Fruit fly (Drosophila melanogaster) whole organism, adult: Measurements from ENCODE around the gene lectin-22C.

Experiments used
- CG11617 ChIP-seq: fragments of 200-800 bp; sonication (Bioruptor generic); optimal IDR thresholded peaks from 2 replicates; lab custom pipeline; 2017; ENCODE audit warnings: mild to moderate bottlenecking, missing biosample characterization, missing genetic modification reagents, missing genetic modification characterization
- CG12768 ChIP-seq: fragments of 200-800 bp; sonication (Bioruptor generic); optimal IDR thresholded peaks from 2 replicates; lab custom pipeline; 2017; ENCODE audit warnings: missing biosample characterization, missing genetic modification characterization, mild to moderate bottlenecking, moderate library complexity, missing genetic modification reagents
- CG14711 ChIP-seq: fragments of 200-800 bp; sonication (Bioruptor generic); optimal IDR thresholded peaks from 2 replicates; lab custom pipeline; 2018; ENCODE audit warnings: missing biosample characterization, mild to moderate bottlenecking, missing genetic modification characterization, moderate library complexity
- CG1620 ChIP-seq: fragments of 200-800 bp; sonication (Bioruptor generic); optimal IDR thresholded peaks from 2 replicates; lab custom pipeline; 2016; ENCODE audit warnings: missing biosample characterization, missing genetic modification characterization
- CG33017 ChIP-seq: fragments of 200-800 bp; sonication (Bioruptor generic); optimal IDR thresholded peaks from 2 replicates; lab custom pipeline; 2018; ENCODE audit warnings: missing biosample characterization, mild to moderate bottlenecking, missing genetic modification characterization, moderate library complexity
- CG5204 ChIP-seq: fragments of 200-800 bp; sonication (Bioruptor generic); optimal IDR thresholded peaks from 2 replicates; lab custom pipeline; 2016; ENCODE audit warnings: missing biosample characterization, missing genetic modification characterization
- CG7045 ChIP-seq: fragments of 200-800 bp; sonication (Bioruptor generic); optimal IDR thresholded peaks from 2 replicates; lab custom pipeline; 2017; ENCODE audit warnings: missing biosample characterization, mild to moderate bottlenecking, missing genetic modification characterization
- CG7101 ChIP-seq: fragments of 200-800 bp; sonication (Bioruptor generic); optimal IDR thresholded peaks from 2 replicates; lab custom pipeline; 2018; ENCODE audit warnings: missing biosample characterization, mild to moderate bottlenecking, missing genetic modification characterization, moderate library complexity
- Clk ChIP-seq: fragments of 200-800 bp; sonication (Bioruptor generic); optimal IDR thresholded peaks from 2 replicates; lab custom pipeline; 2017; ENCODE audit warnings: missing biosample characterization, missing genetic modification characterization
- Crg-1 ChIP-seq: fragments of 200-800 bp; sonication (Bioruptor generic); optimal IDR thresholded peaks from 2 replicates; lab custom pipeline; 2016; ENCODE audit warnings: missing biosample characterization, missing genetic modification characterization
- Hr96 ChIP-seq: fragments of 200-800 bp; sonication (Bioruptor generic); optimal IDR thresholded peaks from 2 replicates; lab custom pipeline; 2016; ENCODE audit warnings: missing biosample characterization, missing genetic modification characterization
- Mnt ChIP-seq: fragments of 200-800 bp; sonication (Bioruptor generic); optimal IDR thresholded peaks from 2 replicates; lab custom pipeline; 2016; ENCODE audit warnings: missing biosample characterization, mild to moderate bottlenecking, missing genetic modification characterization
- bab1 ChIP-seq: fragments of 200-800 bp; sonication (Bioruptor generic); optimal IDR thresholded peaks from 3 replicates; lab custom pipeline; 2019; ENCODE audit warnings: missing biosample characterization, mild to moderate bottlenecking, missing genetic modification characterization, moderate library complexity
- cic ChIP-seq: fragments of 200-800 bp; sonication (Bioruptor generic); optimal IDR thresholded peaks from 2 replicates; lab custom pipeline; 2017; ENCODE audit warnings: missing biosample characterization, mild to moderate bottlenecking, missing genetic modification characterization, moderate library complexity
- cnc ChIP-seq, 2 experiments: fragments of >200 bp; optimal IDR thresholded peaks; 2 replicates each; lab custom pipeline; 2017
- kay ChIP-seq: fragments of 200-800 bp; sonication (Bioruptor generic); peaks from one replicate; lab custom pipeline; 2016; ENCODE audit warnings: missing biosample characterization, missing genetic modification characterization, borderline replicate concordance
- ovo ChIP-seq: fragments of 200-800 bp; sonication (Bioruptor generic); optimal IDR thresholded peaks from 2 replicates; lab custom pipeline; 2016; ENCODE audit warnings: missing biosample characterization, missing genetic modification characterization
- pad ChIP-seq: fragments of 200-800 bp; sonication (Bioruptor generic); optimal IDR thresholded peaks from 3 replicates; lab custom pipeline; 2017; ENCODE audit warnings: missing biosample characterization, missing genetic modification characterization, mild to moderate bottlenecking, moderate library complexity, missing genetic modification reagents
- tj ChIP-seq: fragments of 200-800 bp; sonication (Bioruptor generic); optimal IDR thresholded peaks from 3 replicates; lab custom pipeline; 2017; ENCODE audit warnings: missing biosample characterization, mild to moderate bottlenecking, missing genetic modification characterization, moderate library complexity
- toe ChIP-seq: fragments of 200-800 bp; sonication (Bioruptor generic); optimal IDR thresholded peaks from 2 replicates; lab custom pipeline; 2016; ENCODE audit warnings: missing biosample characterization, missing genetic modification characterization

lectin-22C gene

dm6 chr2L:2011430-2011829 lies 25.6 kb downstream of the lectin-22C start:
- TF ChIP-seq CG7045 (GFP tag; lab: Kevin White, UChicago) (no peak), Crg-1 (GFP tag; lab: Kevin White, UChicago) (no peak), Mnt (GFP tag; lab: Kevin White, UChicago) (no peak)

- TF ChIP-seq bab1 (peak; percentile 10), Hr96 (GFP tag; lab: Kevin White, UChicago) (no peak), Mnt (GFP tag; lab: Kevin White, UChicago) (peak; percentile 88), CG7045 (GFP tag; lab: Kevin White, UChicago) (no peak), kay (peak; percentile 21)
Observed at dm6 chr2L:2010335-2011061, 26.6 kb downstream of the lectin-22C start.

dm6 chr2L:2008980-2009954 lies 27.8 kb downstream of the lectin-22C start, which contains the start of gene CG4238:
Gene CG4238, plus strand, starts transcription at chr2L:2009859.
- TF ChIP-seq bab1 (peak; percentile 83), kay (peak; percentile 68), ovo (GFP tag; lab: Kevin White, UChicago) (peak; percentile 60), Mnt (GFP tag; lab: Kevin White, UChicago) (peak; percentile 53), tj (GFP tag; lab: Kevin White, UChicago) (peak; percentile 99), CG12768 (GFP tag; lab: Kevin White, UChicago) (no peak)

DNA sequence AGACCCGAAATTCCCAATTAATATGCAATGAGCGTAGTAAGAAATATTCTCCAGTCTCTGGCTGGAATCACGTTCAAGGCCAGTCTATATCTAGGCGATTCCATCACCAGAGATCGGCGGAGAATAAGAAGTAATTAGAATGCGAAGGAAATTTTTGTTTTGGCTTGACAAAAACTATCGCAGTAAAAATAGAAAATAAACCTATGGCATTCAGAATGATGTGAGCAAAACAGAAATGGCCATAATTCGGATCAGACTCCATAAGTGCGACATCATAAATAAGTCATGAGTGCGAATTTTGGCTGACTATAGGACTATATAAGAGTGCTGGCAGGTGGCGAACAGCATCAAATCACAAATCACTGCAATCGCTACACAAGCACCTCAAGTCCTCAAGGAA lies 29.0 kb downstream of the lectin-22C start, which contains the start of gene Nplp4:
Nplp4 (plus strand) TSS at position 301 of the 400 bp plus-strand sequence.
- TF ChIP-seq bab1 (no peak), ovo (GFP tag; lab: Kevin White, UChicago) (no peak), Crg-1 (GFP tag; lab: Kevin White, UChicago) (no peak), CG11617 (no peak), toe (GFP tag; lab: Kevin White, UChicago) (no peak), Clk (GFP tag; lab: Kevin White, UChicago) (no peak)

dm6 chr2L:2007093-2007492 lies 30.0 kb downstream of the lectin-22C start, which contains the start of gene CG15353:
Gene CG15353, minus strand, starts transcription at chr2L:2007193.
- TF ChIP-seq CG33017 (tag; lab: Kevin White, UChicago) (no peak), Clk (GFP tag; lab: Kevin White, UChicago) (no peak), toe (GFP tag; lab: Kevin White, UChicago) (no peak), CG7045 (GFP tag; lab: Kevin White, UChicago) (no peak), pad (GFP tag; lab: Kevin White, UChicago) (no peak), cic (GFP tag; lab: Kevin White, UChicago) (no peak), Hr96 (GFP tag; lab: Kevin White, UChicago) (no peak), CG12768 (GFP tag; lab: Kevin White, UChicago) (no peak), CG1620 (GFP tag; lab: Kevin White, UChicago) (no peak), tj (GFP tag; lab: Kevin White, UChicago) (no peak), CG14711 (tag; lab: Kevin White, UChicago) (no peak), ovo (GFP tag; lab: Kevin White, UChicago) (no peak), CG7101 (tag; lab: Kevin White, UChicago) (no peak), CG5204 (no peak)

- TF ChIP-seq pad (GFP tag; lab: Kevin White, UChicago) (peak; percentile 62), bab1 (no peak)
Observed at dm6 chr2L:2006082-2006669, 30.9 kb downstream of the lectin-22C start, which contains the start of gene CG33543. Gene CG33543, minus strand, starts transcription at chr2L:2006313.

dm6 chr2L:1992060-1992459 lies 45.0 kb downstream of the lectin-22C start, which contains the start of gene Obp22a:
Gene Obp22a, minus strand, starts transcription at chr2L:1992160.
- TF ChIP-seq CG1620 (GFP tag; lab: Kevin White, UChicago) (no peak), cnc (optimal IDR thresholded peaks at IDR 0.05; lab: Kevin White, UChicago) (no peak), kay (no peak), Mnt (GFP tag; lab: Kevin White, UChicago) (no peak), toe (GFP tag; lab: Kevin White, UChicago) (no peak), ovo (GFP tag; lab: Kevin White, UChicago) (no peak), CG14711 (tag; lab: Kevin White, UChicago) (no peak), bab1 (no peak), cic (GFP tag; lab: Kevin White, UChicago) (no peak), CG12768 (GFP tag; lab: Kevin White, UChicago) (no peak), Clk (GFP tag; lab: Kevin White, UChicago) (no peak), CG11617 (no peak), Crg-1 (GFP tag; lab: Kevin White, UChicago) (no peak), tj (GFP tag; lab: Kevin White, UChicago) (no peak)
